Worm (Caenorhabditis elegans) whole organism, L2 larva: ENCODE data around the gene clc-6.

Source experiments
- egl-27 ChIP-seq: sonication (generic microtip); optimal IDR thresholded peaks from 3 replicates; lab custom pipeline; 2017; ENCODE audit warnings: missing biosample characterization, missing genetic modification reagents, missing genetic modification characterization
- gmeb-1 ChIP-seq: fragments of 150-350 bp; optimal IDR thresholded peaks from 2 replicates; lab custom pipeline; 2014; ENCODE audit warnings: missing biosample characterization, missing genetic modification characterization
- mbf-1 ChIP-seq: sonication (generic microtip); optimal IDR thresholded peaks from 2 replicates; lab custom pipeline; 2017; ENCODE audit warnings: missing biosample characterization, missing genetic modification characterization
- nhr-11 ChIP-seq: fragments of 150-350 bp; optimal IDR thresholded peaks from 2 replicates; lab custom pipeline; 2014; ENCODE audit warnings: missing biosample characterization, missing genetic modification characterization
- unc-62 ChIP-seq: fragments of 150-350 bp; optimal IDR thresholded peaks from 2 replicates; lab custom pipeline; 2014; ENCODE audit warnings: missing biosample characterization, missing genetic modification reagents, missing genetic modification characterization

clc-6 gene

DNA sequence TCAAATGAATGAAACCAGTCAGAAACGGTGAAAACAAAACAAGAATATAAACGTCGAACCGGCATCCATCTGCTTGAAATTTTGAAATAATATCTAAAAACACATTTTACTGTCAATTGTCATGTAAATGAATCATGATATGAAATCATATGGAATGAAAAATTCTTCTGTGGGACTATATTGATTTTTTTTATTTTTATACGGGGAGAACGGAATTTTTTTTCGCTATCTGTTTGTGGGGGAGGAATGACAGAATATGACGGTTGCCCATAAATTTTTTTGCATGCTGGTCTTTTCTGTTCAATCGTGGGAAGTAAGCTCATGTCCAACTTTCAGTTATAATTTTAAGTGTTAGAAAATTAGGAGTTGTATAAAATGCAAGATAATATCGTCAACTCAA is 51.3 kb downstream of the clc-6 start, which contains the start of gene C06H2.7:
C06H2.7 (minus strand) TSS at position 101 of the 400 bp plus-strand sequence.
- TF ChIP-seq unc-62 (GFP tag; lab: Kevin White, UChicago) (no peak), egl-27 (tag; lab: Kevin White, UChicago) (no peak), gmeb-1 (tag; lab: Kevin White, UChicago) (no peak), nhr-11 (no peak), mbf-1 (tag; lab: Kevin White, UChicago) (no peak)
